Worm (Caenorhabditis elegans): Measurements from ENCODE around the gene ZC239.16.

The ZC239.16 gene

ce11 chrII:3241842-3242241 lies 16.7 kb upstream of the ZC239.16 start (continued):
- no peak for TF ChIP-seq aptf-3 (GFP tag; IDR thresholded peaks at IDR 0.05)

ce11 chrII:3240207-3240606 lies 15.1 kb upstream of the ZC239.16 start, which contains the start of gene C17F4.3:
TSS of gene C17F4.3 (plus strand) at chrII:3240507.
- TF ChIP-seq akir-1 (GFP tag; optimal IDR thresholded peaks at IDR 0.05) (no peak), snpc-3.4 (tag; optimal IDR thresholded peaks at IDR 0.05) (no peak), nfya-1 (tag; optimal IDR thresholded peaks at IDR 0.05; ENCODE audit: borderline replicate concordance, insufficient read depth) (no peak), ZK185.1 (tag; optimal IDR thresholded peaks at IDR 0.05; ENCODE audit: poor library complexity, severe bottlenecking) (no peak), hlh-12 (tag; optimal IDR thresholded peaks at IDR 0.05) (no peak), repo-1 (tag; optimal IDR thresholded peaks at IDR 0.05) (no peak), gei-17 (GFP tag; optimal IDR thresholded peaks at IDR 0.05) (no peak), dox-1 (GFP tag; IDR thresholded peaks at IDR 0.05) (no peak), C17E4.6 (GFP tag; IDR thresholded peaks at IDR 0.05) (no peak), madf-3 (GFP tag; IDR thresholded peaks at IDR 0.05) (no peak), egrh-3 (GFP tag; IDR thresholded peaks at IDR 0.05) (no peak), snpc-1.3 (tag; optimal IDR thresholded peaks at IDR 0.05; ENCODE audit: insufficient read depth) (no peak), die-1 (tag; optimal IDR thresholded peaks at IDR 0.05) (no peak), cebp-2 (GFP tag; IDR thresholded peaks at IDR 0.05) (no peak)

- TF ChIP-seq ccch-3 (GFP tag; optimal IDR thresholded peaks at IDR 0.05) (no peak), mcd-1 (GFP tag; IDR thresholded peaks at IDR 0.05) (no peak), bed-1 (GFP tag; IDR thresholded peaks at IDR 0.05) (no peak), lin-40 (tag; optimal IDR thresholded peaks at IDR 0.05) (no peak), dox-1 (GFP tag; IDR thresholded peaks at IDR 0.05) (no peak), hmg-20 (GFP tag; IDR thresholded peaks at IDR 0.05) (no peak)
Observed at ce11 chrII:3237038-3237521, 12.0 kb upstream of the ZC239.16 start, which contains the start of the genes srz-67 and C17F4.11. TSS of gene srz-67 (minus strand) at chrII:3237138. TSS of gene C17F4.11 (plus strand) at chrII:3237471.

- no peak for TF ChIP-seq madf-8 (GFP tag; conservative IDR thresholded peaks at IDR 0.05)
- no peak for TF ChIP-seq ztf-6 (GFP tag; IDR thresholded peaks at IDR 0.05)
Observed at ce11 chrII:3234725-3235124, 9.6 kb upstream of the ZC239.16 start, which contains the start of gene C17F4.8. TSS of gene C17F4.8 (minus strand) at chrII:3234825.

ce11 chrII:3230422-3230821 lies 5.3 kb upstream of the ZC239.16 start, which contains the start of gene srh-297:
TSS of gene srh-297 (minus strand) at chrII:3230522.
- TF ChIP-seq mxl-1 (tag; optimal IDR thresholded peaks at IDR 0.05) (no peak), lin-40 (tag; optimal IDR thresholded peaks at IDR 0.05) (no peak), F37B4.10 (GFP tag; IDR thresholded peaks at IDR 0.05) (no peak), pha-4 (tag; optimal IDR thresholded peaks at IDR 0.05) (no peak), nfyb-1 (GFP tag; IDR thresholded peaks at IDR 0.05) (no peak), madf-3 (GFP tag; IDR thresholded peaks at IDR 0.05) (no peak), lin-35 (GFP tag; optimal IDR thresholded peaks at IDR 0.05) (no peak), somi-1 (GFP tag; optimal IDR thresholded peaks at IDR 0.05) (no peak), B0336.3 (GFP tag; IDR thresholded peaks at IDR 0.05) (no peak), fkh-3 (tag; optimal IDR thresholded peaks at IDR 0.05) (no peak), ZK185.1 (tag; optimal IDR thresholded peaks at IDR 0.05; ENCODE audit: poor library complexity, severe bottlenecking) (no peak), ztf-26 (tag; optimal IDR thresholded peaks at IDR 0.05) (no peak), Y95B8A.8 (GFP tag; IDR thresholded peaks at IDR 0.05) (no peak), snpc-1.1 (tag; optimal IDR thresholded peaks at IDR 0.05; ENCODE audit: insufficient read depth) (no peak)

Data from whole organism, young adult.